Fruit fly (Drosophila melanogaster) whole organism, adult: Measurements from ENCODE around the gene CG14841.

Experiments
- CG11617 ChIP-seq: fragments of 200-800 bp; sonication (Bioruptor generic); optimal IDR thresholded peaks from 2 replicates; lab custom pipeline; 2017; ENCODE audit warnings: mild to moderate bottlenecking, missing biosample characterization, missing genetic modification reagents, missing genetic modification characterization
- CG12768 ChIP-seq: fragments of 200-800 bp; sonication (Bioruptor generic); optimal IDR thresholded peaks from 2 replicates; lab custom pipeline; 2017; ENCODE audit warnings: missing biosample characterization, missing genetic modification characterization, mild to moderate bottlenecking, moderate library complexity, missing genetic modification reagents
- CG14711 ChIP-seq: fragments of 200-800 bp; sonication (Bioruptor generic); optimal IDR thresholded peaks from 2 replicates; lab custom pipeline; 2018; ENCODE audit warnings: missing biosample characterization, mild to moderate bottlenecking, missing genetic modification characterization, moderate library complexity
- CG1620 ChIP-seq: fragments of 200-800 bp; sonication (Bioruptor generic); optimal IDR thresholded peaks from 2 replicates; lab custom pipeline; 2016; ENCODE audit warnings: missing biosample characterization, missing genetic modification characterization
- CG33017 ChIP-seq: fragments of 200-800 bp; sonication (Bioruptor generic); optimal IDR thresholded peaks from 2 replicates; lab custom pipeline; 2018; ENCODE audit warnings: missing biosample characterization, mild to moderate bottlenecking, missing genetic modification characterization, moderate library complexity
- CG5204 ChIP-seq: fragments of 200-800 bp; sonication (Bioruptor generic); optimal IDR thresholded peaks from 2 replicates; lab custom pipeline; 2016; ENCODE audit warnings: missing biosample characterization, missing genetic modification characterization
- CG7045 ChIP-seq: fragments of 200-800 bp; sonication (Bioruptor generic); optimal IDR thresholded peaks from 2 replicates; lab custom pipeline; 2017; ENCODE audit warnings: missing biosample characterization, mild to moderate bottlenecking, missing genetic modification characterization
- CG7101 ChIP-seq: fragments of 200-800 bp; sonication (Bioruptor generic); optimal IDR thresholded peaks from 2 replicates; lab custom pipeline; 2018; ENCODE audit warnings: missing biosample characterization, mild to moderate bottlenecking, missing genetic modification characterization, moderate library complexity
- Clk ChIP-seq: fragments of 200-800 bp; sonication (Bioruptor generic); optimal IDR thresholded peaks from 2 replicates; lab custom pipeline; 2017; ENCODE audit warnings: missing biosample characterization, missing genetic modification characterization
- Crg-1 ChIP-seq: fragments of 200-800 bp; sonication (Bioruptor generic); optimal IDR thresholded peaks from 2 replicates; lab custom pipeline; 2016; ENCODE audit warnings: missing biosample characterization, missing genetic modification characterization
- Hr96 ChIP-seq: fragments of 200-800 bp; sonication (Bioruptor generic); optimal IDR thresholded peaks from 2 replicates; lab custom pipeline; 2016; ENCODE audit warnings: missing biosample characterization, missing genetic modification characterization
- Mnt ChIP-seq: fragments of 200-800 bp; sonication (Bioruptor generic); optimal IDR thresholded peaks from 2 replicates; lab custom pipeline; 2016; ENCODE audit warnings: missing biosample characterization, mild to moderate bottlenecking, missing genetic modification characterization
- bab1 ChIP-seq: fragments of 200-800 bp; sonication (Bioruptor generic); optimal IDR thresholded peaks from 3 replicates; lab custom pipeline; 2019; ENCODE audit warnings: missing biosample characterization, mild to moderate bottlenecking, missing genetic modification characterization, moderate library complexity
- cic ChIP-seq: fragments of 200-800 bp; sonication (Bioruptor generic); optimal IDR thresholded peaks from 2 replicates; lab custom pipeline; 2017; ENCODE audit warnings: missing biosample characterization, mild to moderate bottlenecking, missing genetic modification characterization, moderate library complexity
- cnc ChIP-seq, 2 experiments: fragments of >200 bp; optimal IDR thresholded peaks; 2 replicates each; lab custom pipeline; 2017
- kay ChIP-seq: fragments of 200-800 bp; sonication (Bioruptor generic); peaks from one replicate; lab custom pipeline; 2016; ENCODE audit warnings: missing biosample characterization, missing genetic modification characterization, borderline replicate concordance
- ovo ChIP-seq: fragments of 200-800 bp; sonication (Bioruptor generic); optimal IDR thresholded peaks from 2 replicates; lab custom pipeline; 2016; ENCODE audit warnings: missing biosample characterization, missing genetic modification characterization
- pad ChIP-seq: fragments of 200-800 bp; sonication (Bioruptor generic); optimal IDR thresholded peaks from 3 replicates; lab custom pipeline; 2017; ENCODE audit warnings: missing biosample characterization, missing genetic modification characterization, mild to moderate bottlenecking, moderate library complexity, missing genetic modification reagents
- tj ChIP-seq: fragments of 200-800 bp; sonication (Bioruptor generic); optimal IDR thresholded peaks from 3 replicates; lab custom pipeline; 2017; ENCODE audit warnings: missing biosample characterization, mild to moderate bottlenecking, missing genetic modification characterization, moderate library complexity
- toe ChIP-seq: fragments of 200-800 bp; sonication (Bioruptor generic); optimal IDR thresholded peaks from 2 replicates; lab custom pipeline; 2016; ENCODE audit warnings: missing biosample characterization, missing genetic modification characterization

CG14841 gene

DNA sequence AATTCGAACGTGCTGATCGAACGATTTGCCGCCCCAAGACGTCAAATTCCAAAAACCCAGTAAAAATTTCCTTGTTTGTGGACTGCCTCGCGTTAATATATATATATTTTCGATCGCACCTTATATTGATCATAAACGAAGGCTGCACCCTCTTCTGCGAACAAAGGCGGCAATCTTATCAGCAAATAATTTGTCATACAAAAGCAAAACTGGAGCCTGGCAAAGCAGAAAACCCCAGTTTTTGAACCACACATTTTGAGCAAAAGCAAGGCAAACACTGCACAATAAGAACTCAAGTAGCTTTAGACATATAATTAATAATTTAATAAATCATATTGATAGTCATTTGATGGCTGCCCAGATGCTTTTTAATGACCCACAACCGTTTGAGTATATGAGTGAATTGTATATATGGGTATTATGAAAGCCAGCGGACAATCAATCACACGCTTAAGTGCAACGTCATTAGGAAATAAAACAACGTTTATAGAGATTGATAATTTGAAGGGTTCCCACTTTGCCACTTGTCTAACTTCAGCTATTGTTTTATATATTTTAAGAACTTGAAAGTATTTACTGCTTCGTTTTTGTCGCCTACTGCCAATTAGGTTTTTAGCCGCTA, 32.3 kb upstream of the CG14841 start:
- TF ChIP-seq cnc (optimal IDR thresholded peaks at IDR 0.05; lab: Kevin White, UChicago), result peak in 1 of 2 experiments; percentile 48
- no peak for TF ChIP-seq Clk
- no peak for TF ChIP-seq CG7101 (tag; lab: Kevin White, UChicago)
- no peak for TF ChIP-seq pad (GFP tag; lab: Kevin White, UChicago)
- TF ChIP-seq toe (GFP tag; lab: Kevin White, UChicago), result peak; percentile 16
- no peak for TF ChIP-seq Mnt
- TF ChIP-seq bab1 (GFP tag; lab: Kevin White, UChicago), result no peak
- TF ChIP-seq Hr96 (GFP tag; lab: Kevin White, UChicago), result no peak
- TF ChIP-seq cic, result peak; percentile 37
- no peak for TF ChIP-seq CG14711 (tag; lab: Kevin White, UChicago)
- TF ChIP-seq kay, result peak; percentile 80

DNA sequence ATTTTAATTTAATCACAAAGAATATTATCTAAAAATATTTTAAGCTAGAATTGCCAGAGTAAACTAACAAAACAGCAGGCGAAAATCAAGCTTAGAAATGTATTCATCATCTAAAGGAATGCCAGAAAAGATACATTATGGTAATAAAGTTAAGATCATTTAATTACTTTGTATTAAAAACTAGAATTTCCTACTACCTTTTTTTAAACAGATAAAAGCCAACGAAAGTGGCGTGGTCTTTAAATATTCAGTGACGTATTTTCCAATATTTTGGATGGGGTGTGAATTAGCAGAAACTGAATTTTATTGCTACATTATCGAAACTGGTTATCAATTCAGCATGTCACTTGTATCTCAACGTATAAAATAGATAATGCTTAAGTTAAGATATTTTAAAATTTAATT, 30.1 kb upstream of the CG14841 start:
- TF ChIP-seq CG33017 (tag; lab: Kevin White, UChicago), result no peak
- TF ChIP-seq Clk, result no peak
- TF ChIP-seq cnc (optimal IDR thresholded peaks at IDR 0.05; lab: Kevin White, UChicago), result no peak
- no peak for TF ChIP-seq CG1620
- TF ChIP-seq bab1 (GFP tag; lab: Kevin White, UChicago), result no peak
- no peak for TF ChIP-seq kay
- TF ChIP-seq CG7045, result no peak
- TF ChIP-seq cic, result no peak
- TF ChIP-seq CG7101 (tag; lab: Kevin White, UChicago), result no peak
- no peak for TF ChIP-seq Hr96 (GFP tag; lab: Kevin White, UChicago)
- no peak for TF ChIP-seq pad (GFP tag; lab: Kevin White, UChicago)
- no peak for TF ChIP-seq CG11617 (GFP tag; lab: Kevin White, UChicago)
- TF ChIP-seq CG12768 (GFP tag; lab: Kevin White, UChicago), result no peak
- TF ChIP-seq CG14711 (tag; lab: Kevin White, UChicago), result no peak
- TF ChIP-seq ovo (GFP tag; lab: Kevin White, UChicago), result no peak

DNA sequence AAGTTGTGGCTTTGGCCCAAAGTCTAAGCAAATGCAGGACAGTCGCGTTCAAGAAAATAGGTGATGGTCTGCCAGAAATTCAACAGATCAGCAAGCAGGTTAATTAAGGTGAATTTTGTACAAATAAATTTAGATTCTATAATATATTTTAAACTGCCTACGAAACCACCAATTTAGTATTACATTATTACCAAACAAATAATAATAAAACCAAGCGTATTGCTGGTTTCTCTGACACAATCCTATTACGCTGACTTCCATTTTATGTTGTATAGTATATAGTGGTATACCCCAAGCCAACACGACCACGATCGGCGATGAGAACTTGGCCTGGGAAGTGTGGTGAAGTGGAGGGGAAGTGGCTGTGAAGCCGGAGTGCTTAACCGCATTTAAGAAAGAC, 29.2 kb upstream of the CG14841 start:
- TF ChIP-seq tj (GFP tag; lab: Kevin White, UChicago) (peak; percentile 79), CG14711 (tag; lab: Kevin White, UChicago) (peak; percentile 41), cic (no peak), cnc (optimal IDR thresholded peaks at IDR 0.05; lab: Kevin White, UChicago) (no peak), Mnt (no peak), bab1 (GFP tag; lab: Kevin White, UChicago) (peak; percentile 62), ovo (GFP tag; lab: Kevin White, UChicago) (no peak)

- no peak for TF ChIP-seq CG33017 (tag; lab: Kevin White, UChicago)
- TF ChIP-seq Mnt, result peak; percentile 30
- no peak for TF ChIP-seq cnc (optimal IDR thresholded peaks at IDR 0.05; lab: Kevin White, UChicago)
- TF ChIP-seq Crg-1 (GFP tag; lab: Kevin White, UChicago), result no peak
- TF ChIP-seq pad (GFP tag; lab: Kevin White, UChicago), result peak; percentile 6
- no peak for TF ChIP-seq CG5204 (GFP tag; lab: Kevin White, UChicago)
- TF ChIP-seq toe (GFP tag; lab: Kevin White, UChicago), result no peak
- TF ChIP-seq CG7045, result no peak
- no peak for TF ChIP-seq CG12768 (GFP tag; lab: Kevin White, UChicago)
- peak; percentile 53 for TF ChIP-seq bab1 (GFP tag; lab: Kevin White, UChicago)
- no peak for TF ChIP-seq Clk
- peak; percentile 15 for TF ChIP-seq CG14711 (tag; lab: Kevin White, UChicago)
- peak; percentile 44 for TF ChIP-seq kay
These were observed 28.0 kb upstream of the CG14841 start for dm6 chr3R:14289958-14290835.

- TF ChIP-seq Crg-1 (GFP tag; lab: Kevin White, UChicago), result peak; percentile 16
- peak in 1 of 2 experiments; percentile 5 for TF ChIP-seq cnc (optimal IDR thresholded peaks at IDR 0.05; lab: Kevin White, UChicago)
- TF ChIP-seq cic, result peak; percentile 78
- peak; percentile 78 for TF ChIP-seq CG14711 (tag; lab: Kevin White, UChicago)
- peak; percentile 84 for TF ChIP-seq CG7101 (tag; lab: Kevin White, UChicago)
- peak; percentile 32 for TF ChIP-seq bab1 (GFP tag; lab: Kevin White, UChicago)
- peak; percentile 96 for TF ChIP-seq pad (GFP tag; lab: Kevin White, UChicago)
- TF ChIP-seq CG12768 (GFP tag; lab: Kevin White, UChicago), result peak; percentile 77
- TF ChIP-seq kay, result peak; percentile 94
- peak; percentile 78 for TF ChIP-seq Clk
- TF ChIP-seq toe (GFP tag; lab: Kevin White, UChicago), result peak; percentile 68
- TF ChIP-seq CG7045, result peak; percentile 54
- TF ChIP-seq CG1620, result no peak
- peak; percentile 31 for TF ChIP-seq tj (GFP tag; lab: Kevin White, UChicago)
- TF ChIP-seq ovo (GFP tag; lab: Kevin White, UChicago), result peak; percentile 37
- peak; percentile 43 for TF ChIP-seq Mnt
- peak; percentile 86 for TF ChIP-seq CG33017 (tag; lab: Kevin White, UChicago)
- TF ChIP-seq CG11617 (GFP tag; lab: Kevin White, UChicago), result peak; percentile 85
- peak; percentile 81 for TF ChIP-seq CG5204 (GFP tag; lab: Kevin White, UChicago)
- TF ChIP-seq Hr96 (GFP tag; lab: Kevin White, UChicago), result peak; percentile 62
These were observed 26.6 kb upstream of the CG14841 start, which contains the start of gene red for dm6 chr3R:14288669-14289383. Gene red (plus strand): TSS chr3R:14289071.
